Fruit fly (Drosophila melanogaster) whole organism, embryonic: ENCODE data around the gene gammaCOP.

Experiments used
- CG11093 ChIP-seq: fragments of 200-800 bp; sonication (Bioruptor generic); IDR thresholded peaks from 3 replicates; pipeline ENCODE4 v1.3.6; 2022; ENCODE audit warnings: missing biosample characterization, missing genetic modification characterization
- CG12659 ChIP-seq: fragments of 200-800 bp; sonication (Bioruptor generic); optimal IDR thresholded peaks from 3 replicates; lab custom pipeline; 2017; ENCODE audit warnings: mild to moderate bottlenecking, missing biosample characterization, missing genetic modification reagents, missing genetic modification characterization
- CG14441 ChIP-seq: fragments of 200-800 bp; sonication (Bioruptor generic); IDR thresholded peaks from 2 replicates; pipeline ENCODE4 v1.3.6; 2022; ENCODE audit warnings: missing biosample characterization, missing genetic modification characterization
- CG14965 ChIP-seq: fragments of 200-800 bp; sonication (Bioruptor generic); optimal IDR thresholded peaks from 2 replicates; lab custom pipeline; 2016; ENCODE audit warnings: missing biosample characterization, missing genetic modification characterization, borderline replicate concordance
- CG1832 ChIP-seq: fragments of 200-800 bp; sonication (Bioruptor generic); optimal IDR thresholded peaks from 2 replicates; lab custom pipeline; 2017; ENCODE audit warnings: missing biosample characterization, mild to moderate bottlenecking, missing genetic modification characterization, inconsistent platforms
- CG30403 ChIP-seq: fragments of 200-800 bp; sonication (Bioruptor generic); optimal IDR thresholded peaks from 3 replicates; lab custom pipeline; 2016; ENCODE audit warnings: missing biosample characterization, missing genetic modification characterization
- Hsf ChIP-seq: fragments of 200-800 bp; sonication (Bioruptor generic); optimal IDR thresholded peaks from 3 replicates; lab custom pipeline; 2016; ENCODE audit warnings: missing biosample characterization, missing genetic modification characterization
- MBD-R2 ChIP-seq: fragments of 200-800 bp; sonication (Bioruptor generic); IDR thresholded peaks from 2 replicates; pipeline ENCODE4 v1.3.6; 2022; ENCODE audit warnings: missing biosample characterization, missing genetic modification characterization
- Med ChIP-seq: fragments of 200-800 bp; sonication (Bioruptor generic); peaks from one replicate; lab custom pipeline; 2016; ENCODE audit warnings: missing biosample characterization, missing genetic modification characterization, mild to moderate bottlenecking, inconsistent platforms, moderate library complexity
- Ssrp ChIP-seq: fragments of 200-800 bp; sonication (Bioruptor generic); optimal IDR thresholded peaks from 2 replicates; lab custom pipeline; 2018; ENCODE audit warnings: missing biosample characterization, mild to moderate bottlenecking, missing genetic modification characterization, moderate library complexity
- TFAM ChIP-seq: fragments of 200-800 bp; sonication (Bioruptor generic); optimal IDR thresholded peaks from 2 replicates; lab custom pipeline; 2017; ENCODE audit warnings: missing biosample characterization, missing genetic modification characterization, inconsistent platforms
- cg ChIP-seq: fragments of 200-800 bp; sonication (Bioruptor generic); optimal IDR thresholded peaks from 3 replicates; lab custom pipeline; 2019; ENCODE audit warnings: missing biosample characterization, mild to moderate bottlenecking, missing genetic modification characterization, moderate library complexity
- crol ChIP-seq: fragments of 200-800 bp; sonication (Bioruptor generic); IDR thresholded peaks from 2 replicates; pipeline ENCODE4 v1.3.6; 2022; ENCODE audit warnings: missing biosample characterization, missing genetic modification characterization
- grn ChIP-seq: fragments of 200-800 bp; sonication (Bioruptor generic); optimal IDR thresholded peaks from 3 replicates; lab custom pipeline; 2017; ENCODE audit warnings: missing biosample characterization, missing genetic modification characterization
- gsb-n ChIP-seq: fragments of 200-800 bp; sonication (Bioruptor generic); optimal IDR thresholded peaks from 3 replicates; lab custom pipeline; 2018; ENCODE audit warnings: missing biosample characterization, mild to moderate bottlenecking, missing genetic modification characterization
- hb ChIP-seq: fragments of 200-800 bp; sonication (Bioruptor generic); IDR thresholded peaks from 3 replicates; pipeline ENCODE4 v1.3.6; 2022; ENCODE audit warnings: missing biosample characterization, missing genetic modification characterization; ENCODE audit not compliant: partially characterized antibody
- mld ChIP-seq: fragments of 200-800 bp; sonication (Bioruptor generic); IDR thresholded peaks from 3 replicates; pipeline ENCODE4 v1.3.6; 2022; ENCODE audit warnings: missing biosample characterization, missing genetic modification characterization; ENCODE audit not compliant: partially characterized antibody
- onecut ChIP-seq: fragments of 200-800 bp; sonication (Bioruptor generic); IDR thresholded peaks from 2 replicates; pipeline ENCODE4 v1.3.6; 2022; ENCODE audit warnings: missing biosample characterization, missing genetic modification characterization
- sens ChIP-seq: fragments of 200-800 bp; sonication (Bioruptor generic); peaks from one replicate; lab custom pipeline; 2016; ENCODE audit warnings: missing biosample characterization, missing genetic modification characterization
- vfl ChIP-seq: fragments of 200-800 bp; sonication (Bioruptor generic); optimal IDR thresholded peaks from 2 replicates; lab custom pipeline; 2016; ENCODE audit warnings: missing biosample characterization, missing genetic modification characterization
- yki ChIP-seq: fragments of >200 bp; optimal IDR thresholded peaks from 3 replicates; lab custom pipeline; 2018

gammaCOP gene

DNA sequence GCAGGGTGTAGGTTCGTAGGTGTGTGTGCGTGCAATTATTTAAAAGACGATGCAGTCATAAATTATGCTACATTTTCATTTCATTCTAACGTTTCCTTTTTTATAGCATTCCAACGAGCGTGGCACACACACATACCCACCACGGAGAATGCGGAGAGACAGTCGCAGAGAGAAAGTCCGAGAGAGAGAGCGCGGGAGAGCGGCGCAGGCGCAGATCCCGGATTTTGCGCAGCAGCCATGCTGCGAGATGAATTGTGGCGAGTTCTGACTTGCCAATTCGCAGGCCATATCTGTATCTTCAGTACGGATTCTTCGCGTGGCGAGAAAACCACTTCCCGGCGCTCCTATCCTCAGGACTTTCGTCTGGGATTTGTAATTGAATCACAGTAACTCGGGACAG is 49.9 kb downstream of the gammaCOP start, which contains the start of gene kek6 (continued):
- TF ChIP-seq CG11093 (GFP tag; lab: Robert Waterston, UW): no peak
- no peak for TF ChIP-seq TFAM (GFP tag; lab: Kevin White, UChicago)
- no peak for TF ChIP-seq CG1832
- TF ChIP-seq vfl (GFP tag; lab: Kevin White, UChicago): no peak
- no peak for TF ChIP-seq CG14441 (GFP tag; lab: Robert Waterston, UW)
- TF ChIP-seq gsb-n (tag; lab: Kevin White, UChicago): no peak
- peak; percentile 49 for TF ChIP-seq cg (GFP tag; lab: Kevin White, UChicago)
- no peak for TF ChIP-seq Hsf
- TF ChIP-seq CG12659 (GFP tag; lab: Kevin White, UChicago): no peak
- TF ChIP-seq grn (GFP tag; lab: Kevin White, UChicago): no peak
- no peak for TF ChIP-seq CG30403 (GFP tag; lab: Kevin White, UChicago)
- no peak for TF ChIP-seq mld
- TF ChIP-seq hb: 0 out of 3 replicates have a peak, but pooled peaks have one; percentile 13
- TF ChIP-seq yki (lab: Kevin White, UChicago): peak; percentile 46

DNA sequence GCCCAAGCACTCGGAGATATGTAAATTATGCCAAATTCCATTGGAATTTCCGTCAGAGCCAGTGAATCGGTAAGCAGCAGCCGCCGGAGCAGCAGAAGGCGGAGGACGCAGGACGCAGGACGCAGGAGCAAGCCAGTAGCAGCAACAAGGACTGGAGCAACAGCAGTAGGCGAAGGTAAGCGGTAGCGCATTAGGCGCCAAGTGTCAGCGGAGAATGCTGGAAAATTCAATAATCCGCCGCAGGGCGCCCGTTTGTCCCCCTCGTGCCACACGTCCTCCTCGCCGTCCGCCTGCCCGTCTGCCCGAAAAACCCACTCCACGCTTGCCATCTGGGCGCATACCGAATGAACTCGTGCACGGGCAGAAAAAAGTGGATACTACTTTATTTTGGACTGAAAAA is 50.7 kb downstream of the gammaCOP start:
- TF ChIP-seq crol (GFP tag; lab: Robert Waterston, UW) (0 out of 2 replicates have a peak, but pooled peaks have one; percentile 21), MBD-R2 (peak; percentile 39; the same call in 1 of the 2 replicates), onecut (peak; percentile 83), Ssrp (tag; lab: Kevin White, UChicago) (no peak), CG1832 (peak; percentile 5), Med (peak; percentile 44), CG14965 (no peak), sens (GFP tag; lab: Kevin White, UChicago) (peak; percentile 55)
